Fruit fly (Drosophila melanogaster) whole organism, embryonic: ENCODE results near the gene Bet3.

ENCODE experiments used
- Adf1 ChIP-seq: fragments of 200-800 bp; sonication (Bioruptor generic); IDR thresholded peaks from 2 replicates; pipeline ENCODE4 v1.3.6; 2022; ENCODE audit warnings: missing biosample characterization, missing genetic modification characterization
- Atf-2 ChIP-seq: fragments of 200-800 bp; sonication (Bioruptor generic); optimal IDR thresholded peaks from 2 replicates; lab custom pipeline; 2016; ENCODE audit warnings: missing biosample characterization, missing genetic modification characterization
- BtbVII ChIP-seq: fragments of 200-800 bp; sonication (Bioruptor generic); optimal IDR thresholded peaks from 3 replicates; lab custom pipeline; 2017; ENCODE audit warnings: missing biosample characterization, mild to moderate bottlenecking, missing genetic modification characterization
- C15 ChIP-seq: fragments of 200-800 bp; sonication (Bioruptor generic); IDR thresholded peaks from 3 replicates; pipeline ENCODE4 v1.3.6; 2022; ENCODE audit warnings: missing biosample characterization, missing genetic modification characterization
- CG10565 ChIP-seq: fragments of 200-800 bp; sonication (Bioruptor generic); optimal IDR thresholded peaks from 3 replicates; lab custom pipeline; 2016; ENCODE audit warnings: missing biosample characterization, mild to moderate bottlenecking, missing genetic modification characterization
- CG10979 ChIP-seq: fragments of 200-800 bp; sonication (Bioruptor generic); optimal IDR thresholded peaks from 2 replicates; lab custom pipeline; 2018; ENCODE audit warnings: missing biosample characterization, mild to moderate bottlenecking, missing genetic modification characterization, moderate library complexity
- CG11085 ChIP-seq: fragments of 200-800 bp; sonication (Bioruptor generic); IDR thresholded peaks from 2 replicates; pipeline ENCODE4 v1.3.6; 2022; ENCODE audit warnings: missing biosample characterization, missing genetic modification characterization
- CG11504 ChIP-seq: fragments of 200-800 bp; sonication (Bioruptor generic); optimal IDR thresholded peaks from 3 replicates; lab custom pipeline; 2019; ENCODE audit warnings: missing biosample characterization, mild to moderate bottlenecking, missing genetic modification characterization, moderate library complexity
- CG14050 ChIP-seq: fragments of 200-800 bp; sonication (Bioruptor generic); IDR thresholded peaks from 3 replicates; pipeline ENCODE4 v1.3.6; 2022; ENCODE audit warnings: missing biosample characterization, missing genetic modification characterization
- CG14441 ChIP-seq: fragments of 200-800 bp; sonication (Bioruptor generic); IDR thresholded peaks from 2 replicates; pipeline ENCODE4 v1.3.6; 2022; ENCODE audit warnings: missing biosample characterization, missing genetic modification characterization
- CG16779 ChIP-seq: fragments of 200-800 bp; sonication (Bioruptor generic); IDR thresholded peaks from 2 replicates; pipeline ENCODE4 v1.3.6; 2022; ENCODE audit warnings: missing biosample characterization, missing genetic modification characterization
- CG17385 ChIP-seq: fragments of 200-800 bp; sonication (Bioruptor generic); optimal IDR thresholded peaks from 3 replicates; lab custom pipeline; 2018; ENCODE audit warnings: missing biosample characterization, mild to moderate bottlenecking, missing genetic modification characterization
- CG18619 ChIP-seq: fragments of 200-800 bp; sonication (Bioruptor generic); optimal IDR thresholded peaks from 3 replicates; lab custom pipeline; 2017; ENCODE audit warnings: missing biosample characterization, mild to moderate bottlenecking, missing genetic modification characterization
- CG2129 ChIP-seq: fragments of 200-800 bp; sonication (Bioruptor generic); IDR thresholded peaks from 2 replicates; pipeline ENCODE4 v1.3.6; 2022; ENCODE audit warnings: missing biosample characterization, missing genetic modification characterization; ENCODE audit not compliant: partially characterized antibody
- CG2678 ChIP-seq: fragments of 200-800 bp; sonication (Bioruptor generic); optimal IDR thresholded peaks from 3 replicates; lab custom pipeline; 2019; ENCODE audit warnings: missing biosample characterization, mild to moderate bottlenecking, missing genetic modification characterization, moderate library complexity
- CG30431 ChIP-seq: fragments of 200-800 bp; sonication (Bioruptor generic); optimal IDR thresholded peaks from 2 replicates; lab custom pipeline; 2017; ENCODE audit warnings: missing biosample characterization, missing genetic modification characterization
- CG31224 ChIP-seq: fragments of 200-800 bp; sonication (Bioruptor generic); IDR thresholded peaks from 2 replicates; pipeline ENCODE4 v1.3.6; 2022; ENCODE audit warnings: missing biosample characterization, missing genetic modification characterization
- CG32532 ChIP-seq: fragments of 200-800 bp; sonication (Bioruptor generic); IDR thresholded peaks from 2 replicates; pipeline ENCODE4 v1.3.6; 2022; ENCODE audit warnings: missing biosample characterization, missing genetic modification characterization
- CG32767 ChIP-seq: fragments of 200-800 bp; sonication (Bioruptor generic); IDR thresholded peaks from 2 replicates; pipeline ENCODE4 v1.3.6; 2022; ENCODE audit warnings: missing biosample characterization, missing genetic modification characterization
- CG4820 ChIP-seq: fragments of 200-800 bp; sonication (Bioruptor generic); optimal IDR thresholded peaks from 3 replicates; lab custom pipeline; 2016; ENCODE audit warnings: missing biosample characterization, missing genetic modification characterization
- CG6765 ChIP-seq: fragments of 200-800 bp; sonication (Bioruptor generic); optimal IDR thresholded peaks from 3 replicates; lab custom pipeline; 2017; ENCODE audit warnings: missing biosample characterization, mild to moderate bottlenecking, missing genetic modification characterization
- CG7963 ChIP-seq: fragments of 200-800 bp; sonication (Bioruptor generic); IDR thresholded peaks from 3 replicates; pipeline ENCODE4 v1.3.6; 2022; ENCODE audit warnings: missing biosample characterization, missing genetic modification characterization; ENCODE audit not compliant: partially characterized antibody
- CrebB ChIP-seq: fragments of 200-800 bp; sonication (Bioruptor generic); optimal IDR thresholded peaks from 3 replicates; lab custom pipeline; 2018; ENCODE audit warnings: missing biosample characterization, mild to moderate bottlenecking, missing genetic modification characterization
- E2f2 ChIP-seq: fragments of 200-800 bp; sonication (Bioruptor generic); IDR thresholded peaks from 2 replicates; pipeline ENCODE4 v1.3.6; 2022; ENCODE audit warnings: missing biosample characterization, missing genetic modification characterization
- Eip74EF ChIP-seq, 2 experiments: fragments of 200-800 bp in 1 of 2; fragments of >200 bp in 1 of 2; sonication (Bioruptor generic) in 1 of 2; optimal IDR thresholded peaks; 2 replicates each; lab custom pipeline; 2017 to 2019; ENCODE audit warnings: missing biosample characterization in 2 of 2, missing genetic modification characterization in 2 of 2, mild to moderate bottlenecking in 1 of 2, moderate library complexity in 1 of 2
- Ets65A ChIP-seq: fragments of 200-800 bp; sonication (Bioruptor generic); peaks from one replicate; lab custom pipeline; 2016; ENCODE audit warnings: missing biosample characterization, missing genetic modification characterization
- Ets97D ChIP-seq: fragments of 200-800 bp; sonication (Bioruptor generic); optimal IDR thresholded peaks from 3 replicates; lab custom pipeline; 2016; ENCODE audit warnings: missing biosample characterization, missing genetic modification characterization
- Fer3 ChIP-seq: fragments of 200-800 bp; sonication (Bioruptor generic); optimal IDR thresholded peaks from 2 replicates; lab custom pipeline; 2018; ENCODE audit warnings: missing biosample characterization, mild to moderate bottlenecking, missing genetic modification characterization, moderate library complexity
- Gsc ChIP-seq: fragments of 200-800 bp; sonication (Bioruptor generic); IDR thresholded peaks from 2 replicates; pipeline ENCODE4 v1.3.6; 2022; ENCODE audit warnings: missing biosample characterization, missing genetic modification characterization
- HLH3B ChIP-seq: fragments of 200-800 bp; sonication (Bioruptor generic); IDR thresholded peaks from 2 replicates; pipeline ENCODE4 v1.3.6; 2022; ENCODE audit warnings: missing biosample characterization, missing genetic modification characterization
- Hr78 ChIP-seq, 2 experiments: fragments of 200-800 bp in 1 of 2; fragments of >200 bp in 1 of 2; sonication (Bioruptor generic) in 1 of 2; optimal IDR thresholded peaks; 2 replicates each; lab custom pipeline; 2017 to 2019; ENCODE audit warnings: missing biosample characterization in 2 of 2, missing genetic modification characterization in 2 of 2, mild to moderate bottlenecking in 1 of 2, moderate library complexity in 1 of 2
- Kr ChIP-seq: fragments of 200-800 bp; sonication (Bioruptor generic); optimal IDR thresholded peaks from 2 replicates; lab custom pipeline; 2017; ENCODE audit warnings: missing biosample characterization, mild to moderate bottlenecking, missing genetic modification characterization
- NK7.1 ChIP-seq: fragments of 200-800 bp; sonication (Bioruptor generic); optimal IDR thresholded peaks from 3 replicates; lab custom pipeline; 2016; ENCODE audit warnings: missing biosample characterization, missing genetic modification characterization
- Scr ChIP-seq: fragments of 200-800 bp; sonication (Bioruptor generic); IDR thresholded peaks from 2 replicates; pipeline ENCODE4 v1.3.6; 2022; ENCODE audit warnings: missing biosample characterization, missing genetic modification characterization; ENCODE audit not compliant: partially characterized antibody
- Sin3A ChIP-seq: fragments of >200 bp; optimal IDR thresholded peaks from 2 replicates; lab custom pipeline; 2018
- Xbp1 ChIP-seq: fragments of 200-800 bp; sonication (Bioruptor generic); optimal IDR thresholded peaks from 3 replicates; lab custom pipeline; 2016; ENCODE audit warnings: missing biosample characterization, mild to moderate bottlenecking, missing genetic modification characterization
- bsh ChIP-seq, 2 experiments: fragments of 200-800 bp; sonication (Bioruptor generic); optimal IDR thresholded peaks; 2 replicates each; lab custom pipeline; 2017 to 2018; ENCODE audit warnings: mild to moderate bottlenecking in 2 of 2, missing biosample characterization in 2 of 2, missing genetic modification characterization in 2 of 2, moderate library complexity in 1 of 2
- btn ChIP-seq: fragments of 200-800 bp; sonication (Bioruptor generic); optimal IDR thresholded peaks from 2 replicates; lab custom pipeline; 2016; ENCODE audit warnings: missing biosample characterization, missing genetic modification characterization
- da ChIP-seq: fragments of 200-800 bp; sonication (Bioruptor generic); optimal IDR thresholded peaks from 2 replicates; lab custom pipeline; 2016; ENCODE audit warnings: missing biosample characterization, missing genetic modification characterization
- en ChIP-seq: fragments of 200-800 bp; sonication (Bioruptor generic); optimal IDR thresholded peaks from 2 replicates; lab custom pipeline; 2016; ENCODE audit warnings: missing biosample characterization, missing genetic modification characterization
- fru ChIP-seq: fragments of >200 bp; optimal IDR thresholded peaks from 2 replicates; lab custom pipeline; 2017
- insv ChIP-seq, 2 experiments: fragments of 200-800 bp; sonication (Bioruptor generic); optimal IDR thresholded peaks; 3 replicates each; lab custom pipeline; 2016 to 2018; ENCODE audit warnings: missing biosample characterization in 2 of 2, missing genetic modification characterization in 2 of 2
- kay ChIP-seq: fragments of 200-800 bp; sonication (Bioruptor generic); optimal IDR thresholded peaks from 2 replicates; lab custom pipeline; 2016; ENCODE audit warnings: missing biosample characterization, missing genetic modification characterization
- lola ChIP-seq, 3 experiments: fragments of >200 bp in 2 of 3; fragments of 200-800 bp in 1 of 3; sonication (Bioruptor generic) in 1 of 3; optimal IDR thresholded peaks; 2 replicates each; lab custom pipeline; 2017 to 2019; ENCODE audit warnings: missing biosample characterization in 3 of 3, missing genetic modification characterization in 3 of 3, mild to moderate bottlenecking in 1 of 3, moderate library complexity in 1 of 3
- nerfin-2 ChIP-seq: fragments of 200-800 bp; sonication (Bioruptor generic); IDR thresholded peaks from 2 replicates; pipeline ENCODE4 v1.3.6; 2022; ENCODE audit warnings: missing biosample characterization, missing genetic modification characterization; ENCODE audit not compliant: partially characterized antibody
- odd ChIP-seq: fragments of 200-800 bp; sonication (Bioruptor generic); optimal IDR thresholded peaks from 2 replicates; lab custom pipeline; 2017; ENCODE audit warnings: missing biosample characterization, mild to moderate bottlenecking, missing genetic modification characterization
- shn ChIP-seq: fragments of 200-800 bp; sonication (Bioruptor generic); optimal IDR thresholded peaks from 3 replicates; lab custom pipeline; 2016; ENCODE audit warnings: missing biosample characterization, missing genetic modification characterization
- tna ChIP-seq: fragments of 200-800 bp; sonication (Bioruptor generic); IDR thresholded peaks from 2 replicates; pipeline ENCODE4 v1.3.6; 2022; ENCODE audit warnings: missing biosample characterization, missing genetic modification characterization; ENCODE audit not compliant: partially characterized antibody
- trh ChIP-seq: fragments of 200-800 bp; sonication (Bioruptor generic); optimal IDR thresholded peaks from 2 replicates; lab custom pipeline; 2016; ENCODE audit warnings: missing biosample characterization, missing genetic modification characterization
- tx ChIP-seq: fragments of 200-800 bp; sonication (Bioruptor generic); optimal IDR thresholded peaks from 2 replicates; lab custom pipeline; 2016; ENCODE audit warnings: missing biosample characterization, missing genetic modification characterization

Gene Bet3

DNA sequence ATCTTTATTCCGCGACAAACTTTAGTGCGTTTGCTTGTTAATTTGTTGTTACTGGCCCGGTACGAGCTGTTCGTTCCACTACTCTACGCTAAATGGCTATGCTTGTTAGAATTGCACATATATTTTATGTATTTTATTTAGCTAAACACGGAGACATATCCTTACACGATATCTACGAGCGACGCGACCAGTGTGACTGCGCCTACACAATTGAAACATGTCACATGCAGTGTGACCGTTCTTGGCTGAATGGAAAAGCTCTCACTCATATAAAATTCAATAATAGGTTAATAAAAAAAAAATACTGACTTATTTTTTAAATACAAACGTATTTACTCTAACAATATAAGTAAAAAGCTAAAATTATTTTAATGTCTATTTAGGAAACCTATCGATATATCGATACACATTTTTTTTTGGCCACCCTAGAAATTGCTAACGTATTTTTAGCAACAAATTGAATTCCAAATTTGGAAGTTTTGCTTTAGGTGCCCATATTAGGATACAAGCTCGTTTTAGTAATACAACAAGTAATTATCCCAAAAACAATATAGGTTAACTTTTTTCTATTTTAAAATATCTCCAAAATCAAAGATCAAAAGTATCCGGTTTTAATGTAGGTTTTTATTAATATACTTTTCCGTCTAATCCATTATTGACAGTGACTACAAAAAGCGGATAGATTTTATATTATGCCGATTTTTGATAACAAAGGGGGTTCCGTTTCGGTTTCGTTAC, 42.9 kb downstream of the Bet3 start, which contains the start of gene CG4080 (continued):
- TF ChIP-seq CG16779 (GFP tag; lab: Robert Waterston, UW) = no peak
- peak; percentile 29; the same call in 1 of the 2 replicates for TF ChIP-seq E2f2 (GFP tag; lab: Robert Waterston, UW)
- TF ChIP-seq Adf1 = no peak
- TF ChIP-seq CG17385 = peak; percentile 8
- no peak for TF ChIP-seq CG18619
- TF ChIP-seq Ets97D (GFP tag; lab: Kevin White, UChicago) = peak; percentile 61
- TF ChIP-seq CG10979 (tag; lab: Kevin White, UChicago) = no peak
- peak; percentile 54 for TF ChIP-seq CG6765 (GFP tag; lab: Kevin White, UChicago)
- no peak for TF ChIP-seq CG14050
- peak; percentile 79 for TF ChIP-seq Ets65A (GFP tag; lab: Kevin White, UChicago)
- peak in 1 of 2 experiments; percentile 22 for TF ChIP-seq bsh (GFP tag; optimal IDR thresholded peaks at IDR 0.05; lab: Kevin White, UChicago)
- TF ChIP-seq tna = peak; percentile 55
- no peak for TF ChIP-seq Hr78 (GFP tag; optimal IDR thresholded peaks at IDR 0.05; lab: Kevin White, UChicago)
- TF ChIP-seq nerfin-2 = no peak; the same call in none of the 2 replicates
- no peak for TF ChIP-seq odd (GFP tag; lab: Kevin White, UChicago)
- no peak for TF ChIP-seq da (GFP tag; lab: Kevin White, UChicago)
- no peak for TF ChIP-seq Fer3
- TF ChIP-seq Scr (GFP tag; lab: Robert Waterston, UW) = peak; percentile 90
- TF ChIP-seq CG10565 (GFP tag; lab: Kevin White, UChicago) = no peak
- TF ChIP-seq CG14441 (GFP tag; lab: Robert Waterston, UW) = no peak
- TF ChIP-seq CG11504 = no peak
- no peak for TF ChIP-seq CrebB
- TF ChIP-seq Gsc (GFP tag; lab: Robert Waterston, UW) = no peak
- TF ChIP-seq CG31224 (GFP tag; lab: Robert Waterston, UW) = no peak
- no peak for TF ChIP-seq btn (GFP tag; lab: Kevin White, UChicago)
- TF ChIP-seq Xbp1 (GFP tag; lab: Kevin White, UChicago) = peak; percentile 19
- TF ChIP-seq insv (GFP tag; optimal IDR thresholded peaks at IDR 0.05; lab: Kevin White, UChicago) = peak in 1 of 2 experiments; percentile 25
- TF ChIP-seq trh (GFP tag; lab: Kevin White, UChicago) = no peak
- no peak for TF ChIP-seq CG11085 (GFP tag; lab: Robert Waterston, UW)
- no peak for TF ChIP-seq Kr
- TF ChIP-seq Eip74EF (GFP tag; optimal IDR thresholded peaks at IDR 0.05; lab: Kevin White, UChicago) = no peak
- no peak for TF ChIP-seq C15 (GFP tag; lab: Robert Waterston, UW)
- TF ChIP-seq NK7.1 (GFP tag; lab: Kevin White, UChicago) = no peak
- TF ChIP-seq Sin3A (lab: Kevin White, UChicago) = no peak
- TF ChIP-seq CG4820 (GFP tag; lab: Kevin White, UChicago) = no peak
- no peak for TF ChIP-seq tx
- TF ChIP-seq shn (GFP tag; lab: Kevin White, UChicago) = no peak
- TF ChIP-seq BtbVII (GFP tag; lab: Kevin White, UChicago) = no peak
- TF ChIP-seq lola (GFP tag; optimal IDR thresholded peaks at IDR 0.05; lab: Kevin White, UChicago) = peak in 1 of 3 experiments; percentile 25
- no peak for TF ChIP-seq en (GFP tag; lab: Kevin White, UChicago)
- TF ChIP-seq CG2129 = peak; percentile 62; the same call in 1 of the 2 replicates
- no peak for TF ChIP-seq CG30431
- TF ChIP-seq kay (GFP tag; lab: Kevin White, UChicago) = no peak
- peak; percentile 19 for TF ChIP-seq CG2678 (tag; lab: Kevin White, UChicago)
- TF ChIP-seq HLH3B (GFP tag; lab: Robert Waterston, UW) = no peak
- TF ChIP-seq CG7963 (GFP tag; lab: Robert Waterston, UW) = 0 out of 3 replicates have a peak, but pooled peaks have one; percentile 28
- TF ChIP-seq CG32532 (GFP tag; lab: Robert Waterston, UW) = 0 out of 2 replicates have a peak, but pooled peaks have one; percentile 7
- no peak for TF ChIP-seq Atf-2 (GFP tag; lab: Kevin White, UChicago)
- no peak for TF ChIP-seq CG32767 (GFP tag; lab: Robert Waterston, UW)
- no peak for TF ChIP-seq fru (lab: Kevin White, UChicago)
